Worm (Caenorhabditis elegans) whole organism, L4 larva: ENCODE results near the gene W03B1.3.

ENCODE experiments used
- aha-1 ChIP-seq: fragments of 150-350 bp; peaks from one replicate; lab custom pipeline; 2014; ENCODE audit warnings: missing biosample characterization, missing genetic modification characterization
- ceh-32 ChIP-seq: sonication (generic microtip); optimal IDR thresholded peaks from 2 replicates; lab custom pipeline; 2016; ENCODE audit warnings: mild to moderate bottlenecking, missing genetic modification characterization, missing compliant biosample characterization; ENCODE audit not compliant: poor library complexity
- dpl-1 ChIP-seq: fragments of 150-350 bp; optimal IDR thresholded peaks from 2 replicates; lab custom pipeline; 2014; ENCODE audit warnings: missing biosample characterization, missing genetic modification reagents, missing genetic modification characterization
- dve-1 ChIP-seq: sonication (generic microtip); optimal IDR thresholded peaks from 2 replicates; lab custom pipeline; 2017; ENCODE audit warnings: antibody characterized with exemption, mild to moderate bottlenecking, missing genetic modification characterization, missing compliant biosample characterization; ENCODE audit not compliant: insufficient read depth
- lin-13 ChIP-seq: fragments of 150-350 bp; optimal IDR thresholded peaks from 2 replicates; lab custom pipeline; 2014; ENCODE audit warnings: missing biosample characterization, missing genetic modification reagents, missing genetic modification characterization
- mdl-1 ChIP-seq, 2 experiments: fragments of 150-350 bp in 1 of 2; sonication (generic microtip) in 1 of 2; optimal IDR thresholded peaks; 2 replicates each; lab custom pipeline; 2014 to 2017; ENCODE audit warnings: missing biosample characterization in 2 of 2, missing genetic modification characterization in 2 of 2
- nhr-77 ChIP-seq: fragments of 150-350 bp; optimal IDR thresholded peaks from 2 replicates; lab custom pipeline; 2014; ENCODE audit warnings: missing biosample characterization, missing genetic modification characterization
- php-3 ChIP-seq: fragments of 200-800 bp; sonication (Bioruptor generic); IDR thresholded peaks from 2 replicates; pipeline ENCODE4 v1.3.6; 2022; ENCODE audit warnings: missing genetic modification reagents, missing genetic modification characterization, missing compliant biosample characterization
- unc-130 ChIP-seq: sonication (generic microtip); optimal IDR thresholded peaks from 2 replicates; lab custom pipeline; 2016; ENCODE audit warnings: missing genetic modification reagents, missing genetic modification characterization, missing compliant biosample characterization
- ztf-11 ChIP-seq: fragments of 150-350 bp; optimal IDR thresholded peaks from 2 replicates; lab custom pipeline; 2014; ENCODE audit warnings: missing biosample characterization, missing genetic modification characterization

DNA sequence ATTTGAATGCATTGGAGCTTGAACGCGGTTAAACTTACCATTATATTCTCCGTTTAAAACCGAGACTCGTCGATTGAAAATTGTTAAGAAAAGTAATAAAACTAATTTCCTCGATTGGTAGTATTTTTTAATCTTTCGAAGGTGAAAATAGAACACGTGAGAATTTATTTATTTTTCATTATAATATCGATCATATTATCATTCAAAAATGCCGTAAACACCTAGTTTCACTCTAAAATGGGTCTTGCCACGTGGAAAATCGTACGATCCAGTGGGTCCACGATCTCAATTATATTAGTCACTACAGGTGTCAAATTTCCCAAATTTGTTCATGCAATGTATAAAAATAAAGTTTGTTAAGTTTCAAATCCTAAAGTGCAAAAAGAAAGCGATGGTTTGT lies 20.8 kb upstream of the W03B1.3 start, which contains the start of gene W03B1.9:
- no peak for TF ChIP-seq lin-13
- no peak for TF ChIP-seq nhr-77 (tag; lab: Kevin White, UChicago)
- no peak for TF ChIP-seq aha-1 (tag; lab: Kevin White, UChicago)
- TF ChIP-seq dpl-1 (GFP tag; lab: Kevin White, UChicago) = no peak
- TF ChIP-seq unc-130 = no peak
- TF ChIP-seq ceh-32 = no peak
- no peak for TF ChIP-seq dve-1 (tag; lab: Kevin White, UChicago)
- TF ChIP-seq ztf-11 (tag; lab: Kevin White, UChicago) = no peak
- TF ChIP-seq mdl-1 (tag; optimal IDR thresholded peaks at IDR 0.05; lab: Kevin White, UChicago) = no peak
- no peak for TF ChIP-seq php-3
